Worm (Caenorhabditis elegans) whole organism, L1 larva: ENCODE data around the gene nhr-123.

Experiments
- C16A3.4 ChIP-seq: fragments of 150-350 bp; optimal IDR thresholded peaks from 2 replicates; lab custom pipeline; 2014; ENCODE audit warnings: missing biosample characterization, missing genetic modification characterization
- ama-1 ChIP-seq: fragments of 150-350 bp; optimal IDR thresholded peaks from 2 replicates; lab custom pipeline; 2014
- hpl-2 ChIP-seq: fragments of 150-350 bp; optimal IDR thresholded peaks from 2 replicates; lab custom pipeline; 2014; ENCODE audit warnings: missing biosample characterization, missing genetic modification reagents, missing genetic modification characterization
- lin-15B ChIP-seq: fragments of 150-350 bp; sonication (generic microtip); optimal IDR thresholded peaks from 3 replicates; lab custom pipeline; 2014; ENCODE audit warnings: missing biosample characterization, missing genetic modification characterization
- nhr-77 ChIP-seq: fragments of 150-350 bp; optimal IDR thresholded peaks from 2 replicates; lab custom pipeline; 2014; ENCODE audit warnings: missing biosample characterization, missing genetic modification characterization
- rnt-1 ChIP-seq: sonication (generic microtip); optimal IDR thresholded peaks from 2 replicates; lab custom pipeline; 2016; ENCODE audit warnings: mild to moderate bottlenecking, missing genetic modification characterization, moderate library complexity, missing compliant biosample characterization
- snpc-4 ChIP-seq: fragments of 150-350 bp; optimal IDR thresholded peaks from 2 replicates; lab custom pipeline; 2014; ENCODE audit warnings: missing biosample characterization, missing genetic modification characterization
- swsn-7 ChIP-seq: sonication (generic microtip); optimal IDR thresholded peaks from 2 replicates; lab custom pipeline; 2016; ENCODE audit warnings: missing genetic modification characterization, missing compliant biosample characterization
- unc-130 ChIP-seq: fragments of 150-350 bp; optimal IDR thresholded peaks from 2 replicates; lab custom pipeline; 2017; ENCODE audit warnings: missing biosample characterization, missing genetic modification characterization, inconsistent platforms
- unc-86 ChIP-seq: sonication (generic microtip); optimal IDR thresholded peaks from 2 replicates; lab custom pipeline; 2016; ENCODE audit warnings: missing genetic modification characterization, missing compliant biosample characterization
- ztf-11 ChIP-seq, 2 experiments: sonication (generic microtip); optimal IDR thresholded peaks; 2 replicates each; lab custom pipeline; 2016 to 2017; ENCODE audit warnings: missing genetic modification characterization in 2 of 2, missing biosample characterization in 1 of 2, missing compliant biosample characterization in 1 of 2
- ztf-4 ChIP-seq: fragments of 150-350 bp; optimal IDR thresholded peaks from 2 replicates; lab custom pipeline; 2014; ENCODE audit warnings: missing biosample characterization, missing genetic modification characterization

- TF ChIP-seq C16A3.4 (tag; lab: Kevin White, UChicago), result no peak
- TF ChIP-seq unc-86 (tag; lab: Kevin White, UChicago), result no peak
- TF ChIP-seq snpc-4 (tag; lab: Kevin White, UChicago), result no peak
- TF ChIP-seq hpl-2 (GFP tag; lab: Kevin White, UChicago), result no peak
- TF ChIP-seq nhr-77 (tag; lab: Kevin White, UChicago), result no peak
- TF ChIP-seq lin-15B (tag; lab: Kevin White, UChicago), result no peak
- TF ChIP-seq unc-130, result no peak
- TF ChIP-seq swsn-7 (tag; lab: Kevin White, UChicago), result no peak
- no peak for TF ChIP-seq rnt-1 (tag; lab: Kevin White, UChicago)
- TF ChIP-seq ztf-4 (tag; lab: Kevin White, UChicago), result no peak
- no peak for TF ChIP-seq ama-1 (lab: Kevin White, UChicago)
- TF ChIP-seq ztf-11 (tag; optimal IDR thresholded peaks at IDR 0.05; lab: Kevin White, UChicago), result no peak
Measured at ce11 chrV:446988-447387, 4.3 kb upstream of the nhr-123 start.
